Fruit fly (Drosophila melanogaster) whole organism, embryonic: ENCODE data around the gene Ugt35E1.

Experiments
- Atf6 ChIP-seq: fragments of 200-800 bp; sonication (Bioruptor generic); IDR thresholded peaks from 2 replicates; pipeline ENCODE4 v1.3.6; 2022; ENCODE audit warnings: missing biosample characterization, missing genetic modification characterization
- Bdp1 ChIP-seq: fragments of 200-800 bp; sonication (Bioruptor generic); optimal IDR thresholded peaks from 3 replicates; lab custom pipeline; 2016; ENCODE audit warnings: missing biosample characterization, missing genetic modification characterization
- Bgb ChIP-seq: fragments of 200-800 bp; sonication (Bioruptor generic); IDR thresholded peaks from 2 replicates; pipeline ENCODE4 v1.3.6; 2022; ENCODE audit warnings: missing biosample characterization, missing genetic modification characterization; ENCODE audit not compliant: partially characterized antibody
- CG10321 ChIP-seq: fragments of 200-800 bp; sonication (Bioruptor generic); IDR thresholded peaks from 2 replicates; pipeline ENCODE4 v1.3.6; 2022; ENCODE audit warnings: missing biosample characterization, missing genetic modification characterization
- CG11696 ChIP-seq: fragments of 200-800 bp; sonication (Bioruptor generic); IDR thresholded peaks from 2 replicates; pipeline ENCODE4 v1.3.6; 2022; ENCODE audit warnings: missing biosample characterization, missing genetic modification characterization
- CG11723 ChIP-seq: fragments of 200-800 bp; sonication (Bioruptor generic); optimal IDR thresholded peaks from 2 replicates; lab custom pipeline; 2017; ENCODE audit warnings: missing biosample characterization, mild to moderate bottlenecking, missing genetic modification characterization
- CG12659 ChIP-seq: fragments of 200-800 bp; sonication (Bioruptor generic); optimal IDR thresholded peaks from 3 replicates; lab custom pipeline; 2017; ENCODE audit warnings: mild to moderate bottlenecking, missing biosample characterization, missing genetic modification reagents, missing genetic modification characterization
- CG13894 ChIP-seq: fragments of 200-800 bp; sonication (Bioruptor generic); optimal IDR thresholded peaks from 3 replicates; lab custom pipeline; 2018; ENCODE audit warnings: missing biosample characterization, mild to moderate bottlenecking, missing genetic modification characterization, moderate library complexity
- CG15269 ChIP-seq: fragments of 200-800 bp; sonication (Bioruptor generic); optimal IDR thresholded peaks from 2 replicates; lab custom pipeline; 2018; ENCODE audit warnings: missing biosample characterization, mild to moderate bottlenecking, missing genetic modification characterization, moderate library complexity
- CG1529 ChIP-seq: fragments of 200-800 bp; sonication (Bioruptor generic); optimal IDR thresholded peaks from 3 replicates; lab custom pipeline; 2018; ENCODE audit warnings: missing biosample characterization, missing genetic modification characterization
- CG1602 ChIP-seq: fragments of 200-800 bp; sonication (Bioruptor generic); optimal IDR thresholded peaks from 3 replicates; lab custom pipeline; 2016; ENCODE audit warnings: missing biosample characterization, missing genetic modification characterization
- CG17186 ChIP-seq: fragments of 200-800 bp; sonication (Bioruptor generic); optimal IDR thresholded peaks from 3 replicates; lab custom pipeline; 2017; ENCODE audit warnings: missing biosample characterization, missing genetic modification reagents, missing genetic modification characterization
- CG17361 ChIP-seq: fragments of 200-800 bp; sonication (Bioruptor generic); IDR thresholded peaks from 3 replicates; pipeline ENCODE4 v1.3.6; 2022; ENCODE audit warnings: missing biosample characterization, missing genetic modification characterization
- CG3281 ChIP-seq: fragments of 200-800 bp; sonication (Bioruptor generic); optimal IDR thresholded peaks from 3 replicates; lab custom pipeline; 2017; ENCODE audit warnings: missing biosample characterization, mild to moderate bottlenecking, missing genetic modification characterization
- CG34224 ChIP-seq: fragments of 200-800 bp; sonication (Bioruptor generic); IDR thresholded peaks from 3 replicates; pipeline ENCODE4 v1.3.6; 2022; ENCODE audit warnings: missing biosample characterization, missing genetic modification characterization; ENCODE audit not compliant: partially characterized antibody
- CG42726 ChIP-seq: fragments of 200-800 bp; sonication (Bioruptor generic); IDR thresholded peaks from 2 replicates; pipeline ENCODE4 v1.3.6; 2022; ENCODE audit warnings: missing biosample characterization, missing genetic modification characterization; ENCODE audit not compliant: partially characterized antibody
- CG4617 ChIP-seq: fragments of 200-800 bp; sonication (Bioruptor generic); optimal IDR thresholded peaks from 3 replicates; lab custom pipeline; 2016; ENCODE audit warnings: missing biosample characterization, missing genetic modification characterization, borderline replicate concordance
- CG5953 ChIP-seq: fragments of 200-800 bp; sonication (Bioruptor generic); IDR thresholded peaks from 2 replicates; pipeline ENCODE4 v1.3.6; 2022; ENCODE audit warnings: missing biosample characterization, missing genetic modification characterization
- CG6689 ChIP-seq: fragments of 200-800 bp; sonication (Bioruptor generic); IDR thresholded peaks from 2 replicates; pipeline ENCODE4 v1.3.6; 2022; ENCODE audit warnings: missing biosample characterization, missing genetic modification characterization
- CG7556 ChIP-seq: fragments of 200-800 bp; sonication (Bioruptor generic); optimal IDR thresholded peaks from 2 replicates; lab custom pipeline; 2017; ENCODE audit warnings: missing biosample characterization, mild to moderate bottlenecking, missing genetic modification characterization
- CG9437 ChIP-seq: fragments of 200-800 bp; sonication (Bioruptor generic); optimal IDR thresholded peaks from 2 replicates; lab custom pipeline; 2018; ENCODE audit warnings: missing biosample characterization, mild to moderate bottlenecking, missing genetic modification characterization
- CG9817 ChIP-seq: fragments of 200-800 bp; sonication (Bioruptor generic); optimal IDR thresholded peaks from 2 replicates; lab custom pipeline; 2018; ENCODE audit warnings: missing biosample characterization, mild to moderate bottlenecking, missing genetic modification characterization, moderate library complexity
- Camta ChIP-seq: fragments of 200-800 bp; sonication (Bioruptor generic); optimal IDR thresholded peaks from 2 replicates; lab custom pipeline; 2016; ENCODE audit warnings: missing biosample characterization, missing genetic modification characterization
- Chrac-16 ChIP-seq: fragments of 200-800 bp; sonication (Bioruptor generic); optimal IDR thresholded peaks from 3 replicates; lab custom pipeline; 2016; ENCODE audit warnings: missing biosample characterization, missing genetic modification characterization
- Dad ChIP-seq: fragments of 200-800 bp; sonication (Bioruptor generic); optimal IDR thresholded peaks from 3 replicates; lab custom pipeline; 2016; ENCODE audit warnings: missing biosample characterization, missing genetic modification characterization
- E2f2 ChIP-seq: fragments of 200-800 bp; sonication (Bioruptor generic); IDR thresholded peaks from 2 replicates; pipeline ENCODE4 v1.3.6; 2022; ENCODE audit warnings: missing biosample characterization, missing genetic modification characterization
- Elba2 ChIP-seq: fragments of 200-800 bp; sonication (Bioruptor generic); optimal IDR thresholded peaks from 3 replicates; lab custom pipeline; 2016; ENCODE audit warnings: missing biosample characterization, missing genetic modification characterization
- Ets97D ChIP-seq: fragments of 200-800 bp; sonication (Bioruptor generic); optimal IDR thresholded peaks from 3 replicates; lab custom pipeline; 2016; ENCODE audit warnings: missing biosample characterization, missing genetic modification characterization
- HLHmδ ChIP-seq: fragments of 200-800 bp; sonication (Bioruptor generic); optimal IDR thresholded peaks from 2 replicates; lab custom pipeline; 2018; ENCODE audit warnings: missing biosample characterization, mild to moderate bottlenecking, missing genetic modification characterization, moderate library complexity
- Lpt ChIP-seq: fragments of >200 bp; optimal IDR thresholded peaks from 2 replicates; lab custom pipeline; 2018; ENCODE audit warnings: missing biosample characterization, missing genetic modification characterization
- Rfx ChIP-seq: fragments of 200-800 bp; sonication (Bioruptor generic); IDR thresholded peaks from 2 replicates; pipeline ENCODE4 v1.3.6; 2022; ENCODE audit warnings: missing biosample characterization, missing genetic modification characterization
- Rx ChIP-seq: fragments of 200-800 bp; sonication (Bioruptor generic); IDR thresholded peaks from 2 replicates; pipeline ENCODE4 v1.3.6; 2022; ENCODE audit warnings: missing biosample characterization, missing genetic modification characterization
- Sox100B ChIP-seq: fragments of 200-800 bp; sonication (Bioruptor generic); optimal IDR thresholded peaks from 3 replicates; lab custom pipeline; 2018; ENCODE audit warnings: missing biosample characterization, mild to moderate bottlenecking, missing genetic modification characterization
- Xrp1 ChIP-seq: fragments of 200-800 bp; sonication (Bioruptor generic); IDR thresholded peaks from 2 replicates; pipeline ENCODE4 v1.3.6; 2022; ENCODE audit warnings: missing biosample characterization, missing genetic modification characterization
- YL-1 ChIP-seq: fragments of 200-800 bp; sonication (Bioruptor generic); optimal IDR thresholded peaks from 3 replicates; lab custom pipeline; 2017; ENCODE audit warnings: missing biosample characterization, mild to moderate bottlenecking, missing genetic modification characterization
- ato ChIP-seq: fragments of 200-800 bp; sonication (Bioruptor generic); IDR thresholded peaks from 2 replicates; pipeline ENCODE4 v1.3.6; 2022; ENCODE audit warnings: missing biosample characterization, missing genetic modification characterization; ENCODE audit not compliant: partially characterized antibody
- br ChIP-seq: fragments of >200 bp; optimal IDR thresholded peaks from 2 replicates; lab custom pipeline; 2017
- caup ChIP-seq: fragments of 200-800 bp; sonication (Bioruptor generic); optimal IDR thresholded peaks from 3 replicates; lab custom pipeline; 2017; ENCODE audit warnings: missing biosample characterization, mild to moderate bottlenecking, missing genetic modification characterization, moderate library complexity; ENCODE audit not compliant: severe bottlenecking
- da ChIP-seq: fragments of 200-800 bp; sonication (Bioruptor generic); optimal IDR thresholded peaks from 2 replicates; lab custom pipeline; 2016; ENCODE audit warnings: missing biosample characterization, missing genetic modification characterization
- danr ChIP-seq: fragments of 200-800 bp; sonication (Bioruptor generic); IDR thresholded peaks from 2 replicates; pipeline ENCODE4 v1.3.6; 2022; ENCODE audit warnings: missing biosample characterization, missing genetic modification characterization
- dpn ChIP-seq, 2 experiments: fragments of 200-800 bp; sonication (Bioruptor generic); optimal IDR thresholded peaks; 3 replicates each; lab custom pipeline; 2016; ENCODE audit warnings: missing biosample characterization in 2 of 2, missing genetic modification characterization in 2 of 2
- esg ChIP-seq: fragments of 200-800 bp; sonication (Bioruptor generic); conservative IDR thresholded peaks from 2 replicates; pipeline ENCODE4 v1.3.6; 2022; ENCODE audit warnings: missing biosample characterization, missing genetic modification characterization
- hbn ChIP-seq: fragments of 200-800 bp; sonication (Bioruptor generic); IDR thresholded peaks from 2 replicates; pipeline ENCODE4 v1.3.6; 2022; ENCODE audit warnings: missing biosample characterization, missing genetic modification characterization; ENCODE audit not compliant: partially characterized antibody
- ind ChIP-seq: fragments of 200-800 bp; sonication (Bioruptor generic); optimal IDR thresholded peaks from 3 replicates; lab custom pipeline; 2016; ENCODE audit warnings: missing biosample characterization, missing genetic modification characterization
- odd ChIP-seq: fragments of 200-800 bp; sonication (Bioruptor generic); optimal IDR thresholded peaks from 2 replicates; lab custom pipeline; 2017; ENCODE audit warnings: missing biosample characterization, mild to moderate bottlenecking, missing genetic modification characterization
- scrt ChIP-seq: fragments of 200-800 bp; sonication (Bioruptor generic); optimal IDR thresholded peaks from 2 replicates; lab custom pipeline; 2018; ENCODE audit warnings: missing biosample characterization, mild to moderate bottlenecking, missing genetic modification characterization, moderate library complexity
- tna ChIP-seq: fragments of 200-800 bp; sonication (Bioruptor generic); IDR thresholded peaks from 2 replicates; pipeline ENCODE4 v1.3.6; 2022; ENCODE audit warnings: missing biosample characterization, missing genetic modification characterization; ENCODE audit not compliant: partially characterized antibody
- vvl ChIP-seq: fragments of 200-800 bp; sonication (Bioruptor generic); IDR thresholded peaks from 2 replicates; pipeline ENCODE4 v1.3.6; 2022; ENCODE audit warnings: missing biosample characterization, missing genetic modification characterization

Gene Ugt35E1

dm6 chr3R:11209801-11210402 is 44.0 kb upstream of the Ugt35E1 start, which contains the start of the genes SdhC and Tctp (continued):
- TF ChIP-seq CG12659 (peak; percentile 83), Dad (GFP tag; lab: Kevin White, UChicago) (peak; percentile 9), CG3281 (GFP tag; lab: Kevin White, UChicago) (peak; percentile 5), CG17361 (GFP tag; lab: Robert Waterston, UW) (peak; percentile 79), CG9437 (GFP tag; lab: Kevin White, UChicago) (peak; percentile 36), CG10321 (GFP tag; lab: Robert Waterston, UW) (peak; percentile 8; the same call in 1 of the 2 replicates), vvl (GFP tag; lab: Robert Waterston, UW) (0 out of 2 replicates have a peak, but pooled peaks have one; percentile 34), Rfx (GFP tag; lab: Robert Waterston, UW) (peak; percentile 37), CG15269 (tag; lab: Kevin White, UChicago) (peak; percentile 51), CG1529 (peak; percentile 6), E2f2 (0 out of 2 replicates have a peak, but pooled peaks have one; percentile 18), tna (GFP tag; lab: Robert Waterston, UW) (peak; percentile 40; the same call in 1 of the 2 replicates), CG5953 (GFP tag; lab: Robert Waterston, UW) (0 out of 2 replicates have a peak, but pooled peaks have one; percentile 31), Elba2 (peak; percentile 19), CG17186 (GFP tag; lab: Kevin White, UChicago) (peak; percentile 40), CG42726 (GFP tag; lab: Robert Waterston, UW) (peak; percentile 57; the same call in 1 of the 2 replicates), Camta (GFP tag; lab: Kevin White, UChicago) (peak; percentile 35), HLHmδ (GFP tag; lab: Kevin White, UChicago) (peak; percentile 51), Bdp1 (GFP tag; lab: Kevin White, UChicago) (no peak), CG11696 (GFP tag; lab: Robert Waterston, UW) (no peak), da (GFP tag; lab: Kevin White, UChicago) (no peak), odd (peak; percentile 5), CG7556 (GFP tag; lab: Kevin White, UChicago) (peak; percentile 33), ind (GFP tag; lab: Kevin White, UChicago) (peak; percentile 37), CG9817 (tag; lab: Kevin White, UChicago) (peak; percentile 40), scrt (GFP tag; lab: Kevin White, UChicago) (peak; percentile 32), CG1602 (GFP tag; lab: Kevin White, UChicago) (peak; percentile 0)
- TF ChIP-seq, all 482 proteins: peak for 221

dm6 chr3R:11208766-11209331 is 43.0 kb upstream of the Ugt35E1 start:
- TF ChIP-seq hbn (no peak), Bgb (GFP tag; lab: Robert Waterston, UW) (peak; percentile 34; the same call in 1 of the 2 replicates), Sox100B (GFP tag; lab: Kevin White, UChicago) (no peak), YL-1 (GFP tag; lab: Kevin White, UChicago) (no peak), CG4617 (GFP tag; lab: Kevin White, UChicago) (no peak), Chrac-16 (GFP tag; lab: Kevin White, UChicago) (no peak), Ets97D (GFP tag; lab: Kevin White, UChicago) (peak; percentile 96), ato (no peak), Camta (GFP tag; lab: Kevin White, UChicago) (no peak), danr (no peak), CG11723 (GFP tag; lab: Kevin White, UChicago) (no peak), dpn (GFP tag; optimal IDR thresholded peaks at IDR 0.05; lab: Kevin White, UChicago) (no peak), caup (GFP tag; lab: Kevin White, UChicago) (no peak), esg (GFP tag; lab: Robert Waterston, UW) (no peak), Lpt (GFP tag; lab: Kevin White, UChicago) (no peak), CG13894 (tag; lab: Kevin White, UChicago) (no peak), Xrp1 (no peak), CG34224 (GFP tag; lab: Robert Waterston, UW) (no peak), Atf6 (0 out of 2 replicates have a peak, but pooled peaks have one; percentile 8), Rx (GFP tag; lab: Robert Waterston, UW) (no peak), CG1529 (no peak), br (lab: Kevin White, UChicago) (no peak), CG6689 (GFP tag; lab: Robert Waterston, UW) (no peak)
